Worm (Caenorhabditis elegans): ENCODE measurements around the gene Y7A5A.3.

ce11 chrX:15759222-15759621 lies 25.2 kb downstream of the Y7A5A.3 start:
- no peak for TF ChIP-seq flt-1 (GFP tag; IDR thresholded peaks at IDR 0.05)
- no peak for TF ChIP-seq ztf-23 (GFP tag; IDR thresholded peaks at IDR 0.05)
- TF ChIP-seq ztf-29 (GFP tag; IDR thresholded peaks at IDR 0.05), result no peak
- no peak for TF ChIP-seq klf-2 (GFP tag; conservative IDR thresholded peaks at IDR 0.05)
- no peak for TF ChIP-seq tab-1 (GFP tag; IDR thresholded peaks at IDR 0.05)
- TF ChIP-seq med-1 (GFP tag; optimal IDR thresholded peaks at IDR 0.05; ENCODE audit: insufficient read depth), result no peak
- TF ChIP-seq T22C8.4 (GFP tag; IDR thresholded peaks at IDR 0.05), result no peak
